Fruit fly (Drosophila melanogaster) whole organism, wandering third instar larva: ENCODE data around the gene Wee1.
A peak's percentile ranks its signal among the peaks of the same experiment; 100 is the strongest.

Experiments
- Abd-B ChIP-seq: fragments of >200 bp; optimal IDR thresholded peaks from 2 replicates; lab custom pipeline; 2017; ENCODE audit warnings: missing biosample characterization, missing genetic modification characterization
- CG9705 ChIP-seq: fragments of 200-800 bp; sonication (Bioruptor generic); optimal IDR thresholded peaks from 2 replicates; lab custom pipeline; 2018; ENCODE audit warnings: missing biosample characterization, mild to moderate bottlenecking, missing genetic modification characterization
- CrebA ChIP-seq: fragments of 200-800 bp; sonication (Bioruptor generic); optimal IDR thresholded peaks from 2 replicates; lab custom pipeline; 2016; ENCODE audit warnings: missing biosample characterization, mild to moderate bottlenecking, missing genetic modification characterization, borderline replicate concordance
- Dif ChIP-seq: fragments of 200-275, 200-300 bp; sonication (Bioruptor generic); optimal IDR thresholded peaks from 2 replicates; lab custom pipeline; 2018; ENCODE audit warnings: missing biosample characterization, missing genetic modification characterization; ENCODE audit not compliant: partially characterized antibody
- GATAd ChIP-seq: sonication (Bioruptor generic); optimal IDR thresholded peaks from 2 replicates; lab custom pipeline; 2016; ENCODE audit warnings: missing biosample characterization, missing genetic modification characterization
- HLH106 ChIP-seq: fragments of 200-800 bp; optimal IDR thresholded peaks from 3 replicates; lab custom pipeline; 2019; ENCODE audit warnings: missing biosample characterization, mild to moderate bottlenecking, missing genetic modification characterization, moderate library complexity
- Hnf4 ChIP-seq: fragments of 200-800 bp; sonication (Bioruptor generic); optimal IDR thresholded peaks from 2 replicates; lab custom pipeline; 2016; ENCODE audit warnings: missing biosample characterization, mild to moderate bottlenecking, missing genetic modification characterization
- Hr78 ChIP-seq: fragments of >200 bp; optimal IDR thresholded peaks from 2 replicates; lab custom pipeline; 2017; ENCODE audit warnings: missing biosample characterization, missing genetic modification characterization
- Hr83 ChIP-seq: fragments of 200-300 bp; sonication (Bioruptor generic); optimal IDR thresholded peaks from 2 replicates; lab custom pipeline; 2016; ENCODE audit warnings: missing biosample characterization, mild to moderate bottlenecking, missing genetic modification characterization, moderate library complexity; ENCODE audit not compliant: poor library complexity, severe bottlenecking
- Mio ChIP-seq: sonication (Bioruptor generic); optimal IDR thresholded peaks from 2 replicates; lab custom pipeline; 2016; ENCODE audit warnings: missing biosample characterization, missing genetic modification characterization
- Myc ChIP-seq: fragments of >200 bp; optimal IDR thresholded peaks from 2 replicates; lab custom pipeline; 2017
- N ChIP-seq: fragments of >200 bp; optimal IDR thresholded peaks from 2 replicates; lab custom pipeline; 2018; ENCODE audit warnings: missing biosample characterization, missing external identifiers, missing genetic modification characterization
- OdsH ChIP-seq: fragments of 200-800 bp; sonication (Bioruptor generic); optimal IDR thresholded peaks from 2 replicates; lab custom pipeline; 2016; ENCODE audit warnings: missing biosample characterization, mild to moderate bottlenecking, missing genetic modification characterization
- Rel ChIP-seq, 2 experiments: fragments of 200-800 bp; sonication (Bioruptor generic) in 1 of 2; optimal IDR thresholded peaks; 2 replicates in 1 of 2; 3 replicates in 1 of 2; lab custom pipeline; 2016 to 2019; ENCODE audit warnings: mild to moderate bottlenecking in 2 of 2, missing biosample characterization in 2 of 2, missing genetic modification characterization in 2 of 2, moderate library complexity in 1 of 2
- Sp1 ChIP-seq: fragments of 200-800 bp; sonication (Bioruptor generic); optimal IDR thresholded peaks from 3 replicates; lab custom pipeline; 2019; ENCODE audit warnings: missing biosample characterization, mild to moderate bottlenecking, missing genetic modification characterization, moderate library complexity
- Vsx2 ChIP-seq: fragments of 200-300, 225-300 bp; sonication (Bioruptor generic); optimal IDR thresholded peaks from 2 replicates; lab custom pipeline; 2018; ENCODE audit warnings: missing biosample characterization, missing genetic modification characterization; ENCODE audit not compliant: partially characterized antibody
- brk ChIP-seq: fragments of 200-800 bp; sonication (Bioruptor generic); optimal IDR thresholded peaks from 2 replicates; lab custom pipeline; 2016; ENCODE audit warnings: missing biosample characterization, mild to moderate bottlenecking, missing genetic modification characterization
- dl ChIP-seq, 2 experiments: fragments of 175-275, 200-275 bp in 1 of 2; fragments of 200-275 bp in 1 of 2; sonication (Bioruptor generic); optimal IDR thresholded peaks; lab custom pipeline; 2018; ENCODE audit warnings: mild to moderate bottlenecking in 2 of 2, missing biosample characterization in 2 of 2, missing genetic modification characterization in 2 of 2, moderate library complexity in 2 of 2; ENCODE audit not compliant: partially characterized antibody in 2 of 2, insufficient read depth in 1 of 2
- dmrt93B ChIP-seq: fragments of 200-800 bp; sonication (Bioruptor generic); optimal IDR thresholded peaks from 2 replicates; lab custom pipeline; 2018; ENCODE audit warnings: missing biosample characterization, mild to moderate bottlenecking, missing genetic modification characterization
- foxo ChIP-seq, 2 experiments: fragments of 200-800 bp; sonication (Bioruptor generic); optimal IDR thresholded peaks; 2 replicates in 1 of 2; 3 replicates in 1 of 2; lab custom pipeline; 2016 to 2017; ENCODE audit warnings: missing biosample characterization in 2 of 2, missing genetic modification characterization in 2 of 2
- fru ChIP-seq: fragments of 200-800 bp; sonication (Bioruptor generic); optimal IDR thresholded peaks from 3 replicates; lab custom pipeline; 2016; ENCODE audit warnings: missing biosample characterization, mild to moderate bottlenecking, missing genetic modification characterization
- h ChIP-seq: fragments of 200-800 bp; sonication (Bioruptor generic); optimal IDR thresholded peaks from 3 replicates; lab custom pipeline; 2016; ENCODE audit warnings: missing biosample characterization, mild to moderate bottlenecking, missing genetic modification characterization
- jim ChIP-seq: fragments of 175-275, 200-325 bp; sonication (Bioruptor generic); optimal IDR thresholded peaks from 2 replicates; lab custom pipeline; 2016; ENCODE audit warnings: missing biosample characterization, mild to moderate bottlenecking, missing genetic modification characterization
- lola ChIP-seq: fragments of >200 bp; optimal IDR thresholded peaks from 2 replicates; lab custom pipeline; 2017; ENCODE audit warnings: missing biosample characterization, missing genetic modification characterization
- pan ChIP-seq: fragments of >200 bp; optimal IDR thresholded peaks from 2 replicates; lab custom pipeline; 2017
- psq ChIP-seq: fragments of 200-800 bp; sonication (Bioruptor generic); optimal IDR thresholded peaks from 3 replicates; lab custom pipeline; 2017; ENCODE audit warnings: missing biosample characterization, mild to moderate bottlenecking, missing genetic modification characterization, moderate library complexity
- rgr ChIP-seq: fragments of 200-800 bp; sonication (Bioruptor generic); optimal IDR thresholded peaks from 3 replicates; lab custom pipeline; 2016; ENCODE audit warnings: missing biosample characterization, mild to moderate bottlenecking, missing genetic modification characterization
- sage ChIP-seq: fragments of 200-800 bp; sonication (Bioruptor generic); optimal IDR thresholded peaks from 2 replicates; lab custom pipeline; 2016; ENCODE audit warnings: missing biosample characterization, mild to moderate bottlenecking, missing genetic modification characterization
- sv ChIP-seq: fragments of 200-800 bp; sonication (Bioruptor generic); optimal IDR thresholded peaks from 3 replicates; lab custom pipeline; 2016; ENCODE audit warnings: missing biosample characterization, missing genetic modification characterization
- tai ChIP-seq: sonication (Bioruptor generic); optimal IDR thresholded peaks from 2 replicates; lab custom pipeline; 2016; ENCODE audit warnings: missing biosample characterization, missing genetic modification characterization
- usp ChIP-seq: fragments of >200 bp; optimal IDR thresholded peaks from 2 replicates; lab custom pipeline; 2017; ENCODE audit warnings: missing biosample characterization, missing genetic modification characterization
- woc ChIP-seq: sonication (Bioruptor generic); optimal IDR thresholded peaks from 2 replicates; lab custom pipeline; 2016; ENCODE audit warnings: missing biosample characterization, mild to moderate bottlenecking, missing genetic modification characterization

Wee1 gene

dm6 chr2L:6920661-6921359 lies 6.9 kb upstream of the Wee1 start, which contains the start of gene Hrb27C:
Gene Hrb27C (plus strand): TSS chr2L:6920704.
- TF ChIP-seq dmrt93B (GFP tag; lab: Kevin White, UChicago), result no peak
- TF ChIP-seq CrebA (GFP tag; lab: Kevin White, UChicago), result no peak
- no peak for TF ChIP-seq Abd-B
- TF ChIP-seq sv (GFP tag; lab: Kevin White, UChicago), result no peak
- peak; percentile 45 for TF ChIP-seq Hr83 (GFP tag; lab: Kevin White, UChicago)
- TF ChIP-seq woc (GFP tag; lab: Kevin White, UChicago), result peak; percentile 6
- TF ChIP-seq dl (GFP tag; optimal IDR thresholded peaks at IDR 0.05; lab: Kevin White, UChicago; ENCODE audit: insufficient read depth in 1 of 2, partially characterized antibody in 2 of 2), result no peak
- TF ChIP-seq Sp1 (GFP tag; lab: Kevin White, UChicago), result no peak
- TF ChIP-seq foxo (GFP tag; optimal IDR thresholded peaks at IDR 0.05; lab: Kevin White, UChicago), result no peak
- no peak for TF ChIP-seq Dif
- no peak for TF ChIP-seq Vsx2 (GFP tag; lab: Kevin White, UChicago)
- no peak for TF ChIP-seq usp (GFP tag; lab: Kevin White, UChicago)
- no peak for TF ChIP-seq fru (GFP tag; lab: Kevin White, UChicago)
- TF ChIP-seq lola (GFP tag; lab: Kevin White, UChicago), result peak; percentile 34
- no peak for TF ChIP-seq HLH106
- no peak for TF ChIP-seq Myc (lab: Kevin White, UChicago)
- no peak for TF ChIP-seq brk (GFP tag; lab: Kevin White, UChicago)
- TF ChIP-seq OdsH, result no peak
- TF ChIP-seq rgr (GFP tag; lab: Kevin White, UChicago), result peak; percentile 1
- peak; percentile 79 for TF ChIP-seq N
- TF ChIP-seq GATAd (GFP tag; lab: Kevin White, UChicago), result no peak
- TF ChIP-seq sage (GFP tag; lab: Kevin White, UChicago), result no peak
- TF ChIP-seq Mio (GFP tag; lab: Kevin White, UChicago), result no peak
- no peak for TF ChIP-seq jim (GFP tag; lab: Kevin White, UChicago)
- TF ChIP-seq psq (GFP tag; lab: Kevin White, UChicago), result no peak
- no peak for TF ChIP-seq Hnf4 (GFP tag; lab: Kevin White, UChicago)

dm6 chr2L:6919850-6920660 lies 6.1 kb upstream of the Wee1 start, which contains the start of gene x16:
Gene x16 (minus strand): TSS chr2L:6920210.
- TF ChIP-seq Myc (lab: Kevin White, UChicago) (peak; percentile 14), h (no peak), rgr (GFP tag; lab: Kevin White, UChicago) (peak; percentile 9)

- no peak for TF ChIP-seq Mio (GFP tag; lab: Kevin White, UChicago)
- peak; percentile 11 for TF ChIP-seq Myc (lab: Kevin White, UChicago)
- TF ChIP-seq woc (GFP tag; lab: Kevin White, UChicago), result peak; percentile 72
- peak; percentile 4 for TF ChIP-seq OdsH
Observed at dm6 chr2L:6919203-6919849, 5.4 kb upstream of the Wee1 start.

dm6 chr2L:6918517-6919202 lies 4.7 kb upstream of the Wee1 start, which contains the start of gene nop5:
Gene nop5 (minus strand): TSS chr2L:6918743.
- TF ChIP-seq Rel (GFP tag; optimal IDR thresholded peaks at IDR 0.05; lab: Kevin White, UChicago) (no peak), Rel (tag; optimal IDR thresholded peaks at IDR 0.05; lab: Kevin White, UChicago) (peak; percentile 24), tai (no peak), CG9705 (GFP tag; lab: Kevin White, UChicago) (peak; percentile 28), pan (peak; percentile 87), Hr78 (no peak), woc (GFP tag; lab: Kevin White, UChicago) (peak; percentile 55), psq (GFP tag; lab: Kevin White, UChicago) (peak; percentile 69), Mio (GFP tag; lab: Kevin White, UChicago) (no peak), HLH106 (peak; percentile 82), OdsH (peak; percentile 51), Myc (lab: Kevin White, UChicago) (peak; percentile 60), Sp1 (GFP tag; lab: Kevin White, UChicago) (peak; percentile 80)
- TF ChIP-seq, all 38 proteins: peak for 9
